2 worm cellular contexts compared by ENCODE assay signal in genomic region chrX:982598-982997, ce11.
TF ChIP-seq lines count a peak whose summit lies in the region.

No protein-coding gene starts in this region.

TF ChIP-seq in whole organism, L4 larva, 104 proteins besides CTCF, POLR2A, EP300 and RAD21:
- 0 out of 2 replicates have a peak, but pooled peaks have one; percentile 55 for TF ChIP-seq dmd-8 (GFP tag; IDR thresholded peaks at IDR 0.05; lab: Robert Waterston, UW)
- TF ChIP-seq nhr-102 (tag; optimal IDR thresholded peaks at IDR 0.05; lab: Kevin White, UChicago), result no peak
TF ChIP-seq in whole organism, L4 larva: peak in this region for 1.

TF ChIP-seq in whole organism, young adult, 124 proteins besides CTCF, POLR2A, EP300 and RAD21:
- TF ChIP-seq nhr-120 (GFP tag; IDR thresholded peaks at IDR 0.05; lab: Robert Waterston, UW), result 0 out of 2 replicates have a peak, but pooled peaks have one; percentile 56
- no peak for TF ChIP-seq F52B5.7 (tag; optimal IDR thresholded peaks at IDR 0.05; lab: Kevin White, UChicago)
TF ChIP-seq in whole organism, young adult: peak in this region for 1.
